Worm (Caenorhabditis elegans): ENCODE data around the gene M01H9.5.

M01H9.5 gene

ce11 chrIV:4454330-4455173, 10.7 kb upstream of the M01H9.5 start, which contains the start of gene R08C7.11:
R08C7.11 (minus strand) TSS chrIV:4454937.
- TF ChIP-seq ceh-45 (GFP tag; IDR thresholded peaks at IDR 0.05) (no peak), ref-2 (tag; optimal IDR thresholded peaks at IDR 0.05) (no peak), ets-4 (tag; optimal IDR thresholded peaks at IDR 0.05) (no peak), C08G9.2 (tag; optimal IDR thresholded peaks at IDR 0.05) (no peak), eyg-1 (tag; optimal IDR thresholded peaks at IDR 0.05) (no peak), ceh-6 (GFP tag; optimal IDR thresholded peaks at IDR 0.05) (peak; percentile 17), pax-1 (tag; optimal IDR thresholded peaks at IDR 0.05) (no peak), hlh-8 (tag; optimal IDR thresholded peaks at IDR 0.05) (no peak), C38D4.7 (GFP tag; optimal IDR thresholded peaks at IDR 0.05) (no peak), ztf-16 (tag; optimal IDR thresholded peaks at IDR 0.05) (no peak), ahr-1 (tag; optimal IDR thresholded peaks at IDR 0.05) (no peak), lim-6 (tag; optimal IDR thresholded peaks at IDR 0.05) (no peak), ceh-14 (tag; optimal IDR thresholded peaks at IDR 0.05) (no peak), ceh-18 (tag; optimal IDR thresholded peaks at IDR 0.05) (peak; percentile 30), ceh-48 (tag; optimal IDR thresholded peaks at IDR 0.05) (no peak), ceh-31 (tag; optimal IDR thresholded peaks at IDR 0.05) (no peak), sdc-2 (tag; optimal IDR thresholded peaks at IDR 0.05) (peak; percentile 50), sox-4 (tag; optimal IDR thresholded peaks at IDR 0.05) (no peak), odd-2 (tag; optimal IDR thresholded peaks at IDR 0.05) (no peak), unc-3 (GFP tag; conservative IDR thresholded peaks at IDR 0.05) (no peak), unc-3 (tag; optimal IDR thresholded peaks at IDR 0.05) (no peak), elt-2 (tag; optimal IDR thresholded peaks at IDR 0.05) (no peak), nfya-1 (tag; optimal IDR thresholded peaks at IDR 0.05) (peak; percentile 16), mec-3 (tag; optimal IDR thresholded peaks at IDR 0.05; ENCODE audit: borderline replicate concordance) (no peak), F13H6.1 (tag; optimal IDR thresholded peaks at IDR 0.05) (no peak), hlh-15 (tag; optimal IDR thresholded peaks at IDR 0.05) (no peak), pag-3 (tag; optimal IDR thresholded peaks at IDR 0.05; ENCODE audit: borderline replicate concordance) (no peak), zip-5 (tag; optimal IDR thresholded peaks at IDR 0.05) (no peak), nhr-232 (tag; optimal IDR thresholded peaks at IDR 0.05) (no peak)

DNA sequence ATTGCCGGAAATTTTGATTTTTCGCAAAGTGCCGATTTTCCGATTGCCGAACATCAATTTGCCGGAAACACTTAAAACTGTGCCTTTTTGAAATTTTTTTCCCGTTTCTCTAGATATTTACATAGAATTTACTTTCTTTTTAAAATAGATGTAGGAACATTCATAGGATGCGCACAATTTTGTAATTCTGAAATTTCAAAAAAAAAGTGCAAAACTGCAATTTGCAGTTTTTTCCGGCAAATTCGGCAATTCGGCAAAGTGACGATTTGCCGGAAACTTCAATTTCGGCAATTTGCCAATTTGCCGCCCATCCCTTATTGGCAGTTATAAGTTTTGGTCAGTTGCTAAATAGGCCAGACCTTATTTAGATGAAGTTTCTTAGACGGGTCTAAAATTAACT, 8.6 kb upstream of the M01H9.5 start:
- TF ChIP-seq unc-55 (GFP tag; optimal IDR thresholded peaks at IDR 0.05) (no peak), tbx-2 (tag; optimal IDR thresholded peaks at IDR 0.05) (no peak), ets-4 (tag; optimal IDR thresholded peaks at IDR 0.05) (no peak), nhr-232 (tag; optimal IDR thresholded peaks at IDR 0.05) (no peak), C38D4.7 (GFP tag; optimal IDR thresholded peaks at IDR 0.05) (no peak), hlh-30 (tag; optimal IDR thresholded peaks at IDR 0.05; ENCODE audit: insufficient read depth) (no peak), che-1 (tag; optimal IDR thresholded peaks at IDR 0.05) (no peak), ahr-1 (tag; optimal IDR thresholded peaks at IDR 0.05) (no peak), rnt-1 (tag; optimal IDR thresholded peaks at IDR 0.05) (no peak), C08G9.2 (tag; optimal IDR thresholded peaks at IDR 0.05) (no peak)

- TF ChIP-seq madf-2 (tag; optimal IDR thresholded peaks at IDR 0.05) = no peak
- TF ChIP-seq elt-2 (tag; optimal IDR thresholded peaks at IDR 0.05) = no peak
- TF ChIP-seq ceh-6 (GFP tag; optimal IDR thresholded peaks at IDR 0.05) = no peak
- no peak for TF ChIP-seq tbx-7 (tag; optimal IDR thresholded peaks at IDR 0.05)
- TF ChIP-seq gmeb-2 (tag; optimal IDR thresholded peaks at IDR 0.05) = no peak
- TF ChIP-seq dmd-4 (tag; optimal IDR thresholded peaks at IDR 0.05; ENCODE audit: borderline replicate concordance) = no peak
- no peak for TF ChIP-seq lim-6 (tag; optimal IDR thresholded peaks at IDR 0.05)
- no peak for TF ChIP-seq nhr-232 (tag; optimal IDR thresholded peaks at IDR 0.05)
- TF ChIP-seq dve-1 (tag; optimal IDR thresholded peaks at IDR 0.05) = no peak
- no peak for TF ChIP-seq zip-5 (tag; optimal IDR thresholded peaks at IDR 0.05)
- no peak for TF ChIP-seq C38D4.7 (GFP tag; optimal IDR thresholded peaks at IDR 0.05)
Observed at ce11 chrIV:4459342-4459741, 5.9 kb upstream of the M01H9.5 start.

Measured in whole organism, late embryonic.